Worm (Caenorhabditis elegans) whole organism, late embryonic: ENCODE data around the gene fbxa-37.

ENCODE experiments used
- ceh-45 ChIP-seq: fragments of 200-800 bp; sonication (Bioruptor generic); IDR thresholded peaks from 2 replicates; pipeline ENCODE4 v1.3.6; 2022; ENCODE audit warnings: missing genetic modification reagents, missing genetic modification characterization, missing compliant biosample characterization
- nfya-1 ChIP-seq: sonication (generic microtip); optimal IDR thresholded peaks from 2 replicates; lab custom pipeline; 2017; ENCODE audit warnings: missing genetic modification characterization, mild to moderate bottlenecking, missing compliant biosample characterization, antibody characterized with exemption, moderate library complexity
- nhr-11 ChIP-seq: fragments of 150-350 bp; optimal IDR thresholded peaks from 2 replicates; lab custom pipeline; 2014; ENCODE audit warnings: missing biosample characterization, missing genetic modification characterization
- nhr-232 ChIP-seq: sonication (generic microtip); optimal IDR thresholded peaks from 2 replicates; lab custom pipeline; 2016; ENCODE audit warnings: missing genetic modification characterization, missing compliant biosample characterization
- pha-4 ChIP-seq: fragments of 150-350 bp; optimal IDR thresholded peaks from 2 replicates; lab custom pipeline; 2018; ENCODE audit warnings: missing biosample characterization, missing genetic modification reagents, missing genetic modification characterization
- sdc-2 ChIP-seq: sonication (generic microtip); optimal IDR thresholded peaks from 2 replicates; lab custom pipeline; 2016; ENCODE audit warnings: missing genotype, missing genetic modification characterization, missing compliant biosample characterization
- unc-3 ChIP-seq, 2 experiments: fragments of 200-800 bp in 1 of 2; sonication (Bioruptor generic) in 1 of 2; sonication (generic microtip) in 1 of 2; conservative IDR thresholded peaks in 1 of 2; optimal IDR thresholded peaks in 1 of 2; 2 replicates each; pipeline versions ENCODE4 v1.3.6 to Lab custom; 2016 to 2022; ENCODE audit warnings: missing compliant biosample characterization in 2 of 2, missing genetic modification characterization in 2 of 2, missing genetic modification reagents in 1 of 2

ce11 chrIII:1271378-1271926 lies 13.3 kb upstream of the fbxa-37 start, which contains the start of gene fbxa-31:
- TF ChIP-seq nhr-11 (tag; lab: Kevin White, UChicago): no peak
- no peak for TF ChIP-seq ceh-45 (GFP tag; lab: Robert Waterston, UW)
- TF ChIP-seq pha-4 (tag; lab: Kevin White, UChicago): no peak
- no peak for TF ChIP-seq nhr-232
- no peak for TF ChIP-seq sdc-2 (tag; lab: Kevin White, UChicago)
- no peak for TF ChIP-seq unc-3 (GFP tag; conservative IDR thresholded peaks at IDR 0.05; lab: Robert Waterston, UW)
- TF ChIP-seq unc-3 (tag; optimal IDR thresholded peaks at IDR 0.05; lab: Kevin White, UChicago): no peak
- TF ChIP-seq nfya-1 (tag; lab: Kevin White, UChicago): no peak
